Fruit fly (Drosophila melanogaster) Kc167 (cell line): ENCODE results near the gene CG7650.

Source experiments
- Sin3A ChIP-seq: fragments of >200 bp; optimal IDR thresholded peaks from 2 replicates; lab custom pipeline; 2018; ENCODE audit warnings: missing external identifiers
- h ChIP-seq: fragments of >200 bp; optimal IDR thresholded peaks from 3 replicates; lab custom pipeline; 2018; ENCODE audit warnings: missing external identifiers
- psq ChIP-seq: fragments of >200 bp; optimal IDR thresholded peaks from 2 replicates; lab custom pipeline; 2017; ENCODE audit warnings: missing external identifiers
- ttk ChIP-seq: sonication (Bioruptor generic); optimal IDR thresholded peaks from 2 replicates; lab custom pipeline; 2017; ENCODE audit warnings: missing external identifiers

- TF ChIP-seq Sin3A (lab: Kevin White, UChicago), result no peak
- TF ChIP-seq h (lab: Kevin White, UChicago), result no peak
- no peak for TF ChIP-seq ttk
- TF ChIP-seq psq (lab: Kevin White, UChicago), result no peak
Measured at dm6 chr3L:15600051-15600450, 10.1 kb downstream of the CG7650 start.
